Worm (Caenorhabditis elegans) whole organism, dauer: ENCODE measurements around the gene rpia-1.

Experiments used
- unc-62 ChIP-seq: sonication (generic microtip); optimal IDR thresholded peaks from 2 replicates; lab custom pipeline; 2017; ENCODE audit warnings: missing biosample characterization, missing genetic modification reagents, missing genetic modification characterization

Gene rpia-1

ce11 chrIII:7122860-7123259 lies at the start of gene rpia-1, which contains the start of gene B0280.9:
Gene rpia-1 (plus strand): TSS chrIII:7123128.
Gene B0280.9 (minus strand): TSS chrIII:7122895.
- TF ChIP-seq unc-62 (GFP tag; lab: Kevin White, UChicago) = no peak

ce11 chrIII:7073801-7074386 lies 49.0 kb upstream of the rpia-1 start, which contains the start of gene ZK418.5:
Gene ZK418.5 (minus strand): TSS chrIII:7073851.
- no peak for TF ChIP-seq unc-62 (GFP tag; lab: Kevin White, UChicago)

ce11 chrIII:7076386-7076785 lies 46.5 kb upstream of the rpia-1 start, which contains the start of gene ZK418.13:
Gene ZK418.13 (minus strand): TSS chrIII:7076486.
- no peak for TF ChIP-seq unc-62 (GFP tag; lab: Kevin White, UChicago)

ce11 chrIII:7078737-7079136 lies 44.2 kb upstream of the rpia-1 start, which contains the start of gene ZK418.6:
Gene ZK418.6 (minus strand): TSS chrIII:7078837.
- no peak for TF ChIP-seq unc-62 (GFP tag; lab: Kevin White, UChicago)

ce11 chrIII:7080689-7081088 lies 42.2 kb upstream of the rpia-1 start, which contains the start of gene ZK418.7:
Gene ZK418.7 (minus strand): TSS chrIII:7080789.
- no peak for TF ChIP-seq unc-62 (GFP tag; lab: Kevin White, UChicago)

ce11 chrIII:7081488-7081887 lies 41.4 kb upstream of the rpia-1 start:
- TF ChIP-seq unc-62 (GFP tag; lab: Kevin White, UChicago) = no peak

- TF ChIP-seq unc-62 (GFP tag; lab: Kevin White, UChicago) = no peak
Observed at ce11 chrIII:7083106-7083505, 39.8 kb upstream of the rpia-1 start.

ce11 chrIII:7084908-7085307 lies 38.0 kb upstream of the rpia-1 start, which contains the start of gene tofu-7:
Gene tofu-7 (minus strand): TSS chrIII:7085018.
- TF ChIP-seq unc-62 (GFP tag; lab: Kevin White, UChicago) = no peak

ce11 chrIII:7087180-7087579 lies 35.7 kb upstream of the rpia-1 start:
- TF ChIP-seq unc-62 (GFP tag; lab: Kevin White, UChicago) = no peak

- TF ChIP-seq unc-62 (GFP tag; lab: Kevin White, UChicago) = no peak
Observed at ce11 chrIII:7087691-7088323, 35.1 kb upstream of the rpia-1 start, which contains the start of gene fubl-2. Gene fubl-2 (minus strand): TSS chrIII:7087741.

ce11 chrIII:7090545-7090944 lies 32.4 kb upstream of the rpia-1 start, which contains the start of gene ZK418.10:
Gene ZK418.10 (minus strand): TSS chrIII:7090692.
- no peak for TF ChIP-seq unc-62 (GFP tag; lab: Kevin White, UChicago)

ce11 chrIII:7091042-7091441 lies 31.9 kb upstream of the rpia-1 start, which contains the start of gene ZK418.2:
Gene ZK418.2 (plus strand): TSS chrIII:7091342.
- TF ChIP-seq unc-62 (GFP tag; lab: Kevin White, UChicago) = no peak

ce11 chrIII:7095156-7095555 lies 27.8 kb upstream of the rpia-1 start, which contains the start of gene nhr-9:
Gene nhr-9 (plus strand): TSS chrIII:7095462.
- TF ChIP-seq unc-62 (GFP tag; lab: Kevin White, UChicago) = no peak

ce11 chrIII:7096481-7096880 lies 26.4 kb upstream of the rpia-1 start:
- TF ChIP-seq unc-62 (GFP tag; lab: Kevin White, UChicago) = no peak

- TF ChIP-seq unc-62 (GFP tag; lab: Kevin White, UChicago) = no peak
Observed at ce11 chrIII:7100001-7100400, 22.9 kb upstream of the rpia-1 start, which contains the start of gene ZK418.11. Gene ZK418.11 (plus strand): TSS chrIII:7100289.

ce11 chrIII:7101814-7102477 lies 21.0 kb upstream of the rpia-1 start:
- no peak for TF ChIP-seq unc-62 (GFP tag; lab: Kevin White, UChicago)
